Worm (Caenorhabditis elegans) whole organism, L4 larva: ENCODE measurements around the gene nspg-5.
A peak's percentile ranks its signal among the peaks of the same experiment; 100 is the strongest.

Experiments
- F44E2.7 ChIP-seq: fragments of 200-800 bp; sonication (Bioruptor generic); IDR thresholded peaks from 2 replicates; pipeline ENCODE4 v2.1.2; 2022; ENCODE audit warnings: missing genetic modification characterization, missing compliant biosample characterization
- T26A8.4 ChIP-seq: fragments of 200-800 bp; sonication (Bioruptor generic); IDR thresholded peaks from 2 replicates; pipeline ENCODE4 v1.3.6; 2022; ENCODE audit warnings: missing genetic modification characterization, missing compliant biosample characterization
- aha-1 ChIP-seq: fragments of 150-350 bp; peaks from one replicate; lab custom pipeline; 2014; ENCODE audit warnings: missing biosample characterization, missing genetic modification characterization
- ceh-20 ChIP-seq: fragments of 200-800 bp; sonication (Bioruptor generic); IDR thresholded peaks from 2 replicates; pipeline ENCODE4 v1.3.6; 2022; ENCODE audit warnings: missing genetic modification reagents, missing genetic modification characterization, missing compliant biosample characterization
- ceh-32 ChIP-seq: sonication (generic microtip); optimal IDR thresholded peaks from 2 replicates; lab custom pipeline; 2016; ENCODE audit warnings: mild to moderate bottlenecking, missing genetic modification characterization, missing compliant biosample characterization; ENCODE audit not compliant: poor library complexity
- ceh-62 ChIP-seq: sonication (generic microtip); optimal IDR thresholded peaks from 2 replicates; lab custom pipeline; 2017; ENCODE audit warnings: missing biosample characterization, missing genetic modification characterization
- daf-16 ChIP-seq, 3 experiments: sonication (generic microtip); optimal IDR thresholded peaks; 2 replicates each; lab custom pipeline; 2016 to 2017; ENCODE audit warnings: missing genetic modification characterization in 3 of 3, missing genetic modification reagents in 3 of 3, mild to moderate bottlenecking in 2 of 3, missing compliant biosample characterization in 2 of 3, missing biosample characterization in 1 of 3, moderate library complexity in 1 of 3
- daf-8 ChIP-seq: fragments of 200-800 bp; sonication (Bioruptor generic); IDR thresholded peaks from 2 replicates; pipeline ENCODE4 v1.3.6; 2022; ENCODE audit warnings: missing genetic modification characterization, missing compliant biosample characterization
- dmd-6 ChIP-seq: fragments of 200-800 bp; sonication (Bioruptor generic); IDR thresholded peaks from 2 replicates; pipeline ENCODE4 v1.3.6; 2022; ENCODE audit warnings: missing genetic modification reagents, missing genetic modification characterization, missing compliant biosample characterization
- egl-27 ChIP-seq: sonication (generic microtip); optimal IDR thresholded peaks from 3 replicates; lab custom pipeline; 2017; ENCODE audit warnings: missing biosample characterization, missing genetic modification reagents, missing genetic modification characterization
- egl-43 ChIP-seq: fragments of 200-800 bp; sonication (Bioruptor generic); IDR thresholded peaks from 2 replicates; pipeline ENCODE4 v1.3.6; 2022; ENCODE audit warnings: missing genetic modification reagents, missing genetic modification characterization, missing compliant biosample characterization
- hlh-11 ChIP-seq: fragments of 200-800 bp; sonication (Bioruptor generic); optimal IDR thresholded peaks from 2 replicates; lab custom pipeline; 2018; ENCODE audit warnings: mild to moderate bottlenecking, missing genetic modification characterization, missing compliant biosample characterization
- hlh-30 ChIP-seq: sonication (generic microtip); optimal IDR thresholded peaks from 2 replicates; lab custom pipeline; 2017; ENCODE audit warnings: antibody characterized with exemption, mild to moderate bottlenecking, missing genetic modification characterization, missing compliant biosample characterization; ENCODE audit not compliant: insufficient read depth
- jun-1 ChIP-seq: fragments of 150-350 bp; optimal IDR thresholded peaks from 2 replicates; lab custom pipeline; 2014; ENCODE audit warnings: missing biosample characterization, missing genetic modification reagents, missing genetic modification characterization
- lim-7 ChIP-seq: fragments of 200-800 bp; sonication (Bioruptor generic); IDR thresholded peaks from 2 replicates; pipeline ENCODE4 v1.3.6; 2022; ENCODE audit warnings: missing genetic modification characterization, missing compliant biosample characterization
- lin-1 ChIP-seq: fragments of 200-800 bp; sonication (Bioruptor generic); IDR thresholded peaks from 2 replicates; pipeline ENCODE4 v1.3.6; 2022; ENCODE audit warnings: missing genetic modification reagents, missing genetic modification characterization, missing compliant biosample characterization
- madf-9 ChIP-seq: fragments of 200-800 bp; sonication (Bioruptor generic); conservative IDR thresholded peaks from 2 replicates; pipeline ENCODE4 v1.3.6; 2022; ENCODE audit warnings: missing genetic modification reagents, missing genetic modification characterization, missing compliant biosample characterization
- mdl-1 ChIP-seq, 2 experiments: fragments of 150-350 bp in 1 of 2; sonication (generic microtip) in 1 of 2; optimal IDR thresholded peaks; 2 replicates each; lab custom pipeline; 2014 to 2017; ENCODE audit warnings: missing biosample characterization in 2 of 2, missing genetic modification characterization in 2 of 2
- mxl-3 ChIP-seq: fragments of 200-800 bp; sonication (Bioruptor generic); optimal IDR thresholded peaks from 2 replicates; lab custom pipeline; 2018; ENCODE audit warnings: mild to moderate bottlenecking, missing genetic modification characterization, missing compliant biosample characterization
- nhr-11 ChIP-seq: fragments of 150-350 bp; optimal IDR thresholded peaks from 2 replicates; lab custom pipeline; 2014; ENCODE audit warnings: missing biosample characterization, missing genetic modification characterization
- nhr-28 ChIP-seq: fragments of 150-350 bp; optimal IDR thresholded peaks from 2 replicates; lab custom pipeline; 2014; ENCODE audit warnings: missing biosample characterization, missing genetic modification characterization
- nhr-42 ChIP-seq: fragments of 200-800 bp; sonication (Bioruptor generic); IDR thresholded peaks from 2 replicates; pipeline ENCODE4 v1.3.6; 2022; ENCODE audit warnings: missing genetic modification characterization, missing compliant biosample characterization
- sdz-12 ChIP-seq: fragments of 200-800 bp; sonication (Bioruptor generic); optimal IDR thresholded peaks from 2 replicates; lab custom pipeline; 2018; ENCODE audit warnings: mild to moderate bottlenecking, missing genetic modification characterization, missing compliant biosample characterization
- set-16 ChIP-seq: fragments of 200-800 bp; sonication (Bioruptor generic); IDR thresholded peaks from 2 replicates; pipeline ENCODE4 v1.3.6; 2022; ENCODE audit warnings: missing genetic modification reagents, missing genetic modification characterization, missing compliant biosample characterization
- spr-1 ChIP-seq: sonication (generic microtip); optimal IDR thresholded peaks from 2 replicates; lab custom pipeline; 2016; ENCODE audit warnings: mild to moderate bottlenecking, missing genetic modification characterization, missing compliant biosample characterization
- spr-3 ChIP-seq: fragments of 200-800 bp; sonication (Bioruptor generic); optimal IDR thresholded peaks from 2 replicates; lab custom pipeline; 2018; ENCODE audit warnings: mild to moderate bottlenecking, missing genetic modification characterization, missing compliant biosample characterization
- tag-97 ChIP-seq: fragments of 200-800 bp; sonication (Bioruptor generic); IDR thresholded peaks from 2 replicates; pipeline ENCODE4 v1.3.6; 2022; ENCODE audit warnings: missing genetic modification characterization, missing compliant biosample characterization
- tra-1 ChIP-seq: fragments of 200-800 bp; sonication (Bioruptor generic); IDR thresholded peaks from 2 replicates; pipeline ENCODE4 v1.3.6; 2022; ENCODE audit warnings: missing genetic modification reagents, missing genetic modification characterization, missing compliant biosample characterization
- unc-62 ChIP-seq, 3 experiments: fragments of 150-350 bp in 1 of 3; sonication (generic microtip); optimal IDR thresholded peaks in 2 of 3; peaks in 1 of 3; 1 replicate in 1 of 3; 2 replicates in 2 of 3; lab custom pipeline; 2014 to 2017; ENCODE audit warnings: missing biosample characterization in 3 of 3, missing genetic modification characterization in 3 of 3, missing genetic modification reagents in 3 of 3, missing genotype in 1 of 3

nspg-5 gene

DNA sequence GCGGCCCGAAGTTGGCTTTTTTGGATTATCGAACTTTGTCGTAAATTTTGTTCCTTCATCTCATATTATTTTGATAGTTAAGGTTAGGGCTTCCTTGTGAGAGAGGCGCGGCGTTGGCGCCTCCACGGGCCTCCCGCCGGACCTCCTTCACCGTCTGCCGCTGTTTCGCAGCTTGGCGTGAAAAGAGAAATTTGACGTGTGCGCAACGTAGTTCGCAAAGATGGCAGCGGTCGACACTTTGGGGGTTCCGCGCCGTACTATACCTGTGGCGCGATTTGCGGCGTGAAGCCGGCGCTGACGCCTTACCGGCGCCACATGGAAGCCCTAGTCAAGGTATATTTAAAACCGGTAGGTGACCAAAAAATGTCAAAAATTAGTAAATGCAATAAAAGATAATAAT is 39.5 kb upstream of the nspg-5 start:
- TF ChIP-seq set-16 (GFP tag; lab: Robert Waterston, UW) (peak; percentile 83), egl-43 (peak; percentile 59; the same call in 1 of the 2 replicates), sdz-12 (GFP tag; lab: Kevin White, UChicago) (no peak), F44E2.7 (GFP tag; lab: Robert Waterston, UW) (0 out of 2 replicates have a peak, but pooled peaks have one; percentile 42), ceh-20 (GFP tag; lab: Robert Waterston, UW) (no peak), nhr-42 (0 out of 2 replicates have a peak, but pooled peaks have one; percentile 18), egl-27 (tag; lab: Kevin White, UChicago) (no peak), ceh-32 (tag; lab: Kevin White, UChicago) (no peak), daf-8 (GFP tag; lab: Robert Waterston, UW) (no peak), tag-97 (GFP tag; lab: Robert Waterston, UW) (0 out of 2 replicates have a peak, but pooled peaks have one; percentile 58), jun-1 (tag; lab: Kevin White, UChicago) (no peak)

ce11 chrX:2943611-2944010 is 38.2 kb upstream of the nspg-5 start:
- TF ChIP-seq unc-62 (GFP tag; optimal IDR thresholded peaks at IDR 0.05 in 1 of 2; lab: Kevin White, UChicago) (peak in 1 of 2 experiments; percentile 91), unc-62 (tag; optimal IDR thresholded peaks at IDR 0.05; lab: Kevin White, UChicago) (no peak), ceh-62 (tag; lab: Kevin White, UChicago) (no peak)

- TF ChIP-seq set-16 (GFP tag; lab: Robert Waterston, UW) (peak; percentile 54), ceh-20 (GFP tag; lab: Robert Waterston, UW) (no peak)
Observed at ce11 chrX:2945950-2946349, 35.9 kb upstream of the nspg-5 start.

DNA sequence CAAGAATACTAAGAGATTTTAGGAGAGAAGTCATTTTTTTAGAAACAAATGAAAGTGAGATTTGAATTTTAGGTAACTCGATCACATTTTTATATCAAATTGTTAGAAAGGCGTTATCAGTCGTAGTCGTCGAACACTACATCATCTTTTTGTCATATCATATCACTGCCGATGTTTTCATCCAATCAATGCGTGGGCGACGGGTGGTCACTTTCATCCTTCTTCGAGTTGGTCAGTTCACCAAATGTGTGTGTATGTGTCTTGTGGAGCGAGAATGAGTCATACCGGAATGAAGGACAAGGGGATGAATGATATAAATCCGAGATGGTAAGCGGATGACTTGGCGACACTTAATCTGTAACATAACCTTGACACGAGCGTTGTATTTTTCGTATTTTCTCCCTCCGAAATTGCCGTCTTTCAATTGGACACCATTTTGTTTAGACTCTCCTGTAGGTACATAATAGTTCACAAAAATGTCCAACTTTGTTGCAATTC is 35.3 kb upstream of the nspg-5 start, which contains the start of the genes Y41G9A.10 and Y41G9A.5:
Gene Y41G9A.10, minus strand, starts transcription at position 51 of the 498 bp plus-strand sequence.
Gene Y41G9A.5, plus strand, starts transcription at position 160 of the 498 bp plus-strand sequence.
- TF ChIP-seq spr-1 (no peak), tra-1 (no peak), nhr-28 (peak; percentile 30), hlh-30 (tag; lab: Kevin White, UChicago) (peak; percentile 48), mdl-1 (tag; optimal IDR thresholded peaks at IDR 0.05; lab: Kevin White, UChicago) (no peak), spr-3 (GFP tag; lab: Kevin White, UChicago) (no peak), aha-1 (tag; lab: Kevin White, UChicago) (peak; percentile 93), T26A8.4 (GFP tag; lab: Robert Waterston, UW) (no peak), mxl-3 (GFP tag; lab: Kevin White, UChicago) (peak; percentile 41), unc-62 (GFP tag; optimal IDR thresholded peaks at IDR 0.05 in 1 of 2; lab: Kevin White, UChicago) (peak in 1 of 2 experiments; percentile 62), unc-62 (tag; optimal IDR thresholded peaks at IDR 0.05; lab: Kevin White, UChicago) (no peak), egl-43 (no peak), lim-7 (GFP tag; lab: Robert Waterston, UW) (no peak), lin-1 (GFP tag; lab: Robert Waterston, UW) (no peak)

DNA sequence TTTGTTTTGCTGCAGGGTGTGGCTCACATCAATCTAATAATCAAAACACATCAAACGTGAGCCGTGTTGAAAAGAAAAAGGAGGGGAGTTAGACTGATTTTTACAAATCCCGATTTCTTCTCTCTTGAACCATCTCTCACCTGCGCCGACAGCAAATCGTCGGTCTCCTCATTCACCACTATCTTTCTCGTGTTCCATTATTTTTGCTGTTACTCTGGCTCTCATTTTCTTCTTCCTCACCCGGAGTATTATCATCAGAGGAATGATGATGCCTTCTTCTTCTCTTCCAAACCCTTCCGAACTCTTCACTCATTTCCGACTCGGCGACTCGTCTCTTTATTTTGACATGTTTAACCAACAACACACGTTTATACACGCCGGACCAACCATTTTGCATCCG is 31.6 kb upstream of the nspg-5 start:
- TF ChIP-seq nhr-11: peak; percentile 6
- TF ChIP-seq dmd-6: no peak
- TF ChIP-seq madf-9 (GFP tag; lab: Robert Waterston, UW): 0 out of 2 replicates have a peak, but pooled peaks have one; percentile 12
- TF ChIP-seq daf-16 (GFP tag; optimal IDR thresholded peaks at IDR 0.05; lab: Kevin White, UChicago): peak in 1 of 2 experiments; percentile 77
- TF ChIP-seq daf-16 (tag; optimal IDR thresholded peaks at IDR 0.05; lab: Kevin White, UChicago): no peak
- TF ChIP-seq hlh-11 (tag; lab: Kevin White, UChicago): peak; percentile 19
